Worm (Caenorhabditis elegans): ENCODE results near the gene W07G4.7.

ce11 chrV:13046125-13047123, 11.9 kb upstream of the W07G4.7 start:
- TF ChIP-seq sem-4 (tag; optimal IDR thresholded peaks at IDR 0.05) (no peak), ceh-82 (tag; optimal IDR thresholded peaks at IDR 0.05) (no peak), nhr-11 (tag; optimal IDR thresholded peaks at IDR 0.05) (no peak), snpc-4 (tag; optimal IDR thresholded peaks at IDR 0.05) (no peak), mdl-1 (tag; optimal IDR thresholded peaks at IDR 0.05) (no peak), nhr-23 (tag; optimal IDR thresholded peaks at IDR 0.05) (no peak), nhr-237 (tag; optimal IDR thresholded peaks at IDR 0.05) (no peak), egl-27 (tag; optimal IDR thresholded peaks at IDR 0.05) (no peak), nhr-6 (tag; optimal IDR thresholded peaks at IDR 0.05) (no peak), mab-5 (tag; optimal IDR thresholded peaks at IDR 0.05) (no peak), ztf-4 (tag; optimal IDR thresholded peaks at IDR 0.05) (no peak), ZK546.5 (tag; optimal IDR thresholded peaks at IDR 0.05) (no peak), ceh-16 (tag; optimal IDR thresholded peaks at IDR 0.05) (no peak)

Data from whole organism, L2 larva.